Fruit fly (Drosophila melanogaster) whole organism, embryonic: ENCODE measurements around the gene CG1943.

ENCODE experiments used
- Antp ChIP-seq: fragments of 200-800 bp; sonication (Bioruptor generic); optimal IDR thresholded peaks from 3 replicates; lab custom pipeline; 2016; ENCODE audit warnings: missing biosample characterization, missing genetic modification characterization
- C15 ChIP-seq: fragments of 200-800 bp; sonication (Bioruptor generic); IDR thresholded peaks from 3 replicates; pipeline ENCODE4 v1.3.6; 2022; ENCODE audit warnings: missing biosample characterization, missing genetic modification characterization
- CG10366 ChIP-seq: fragments of 200-800 bp; sonication (Bioruptor generic); IDR thresholded peaks from 2 replicates; pipeline ENCODE4 v1.3.6; 2022; ENCODE audit warnings: missing biosample characterization, missing genetic modification characterization
- CG10462 ChIP-seq: fragments of 200-800 bp; sonication (Bioruptor generic); optimal IDR thresholded peaks from 2 replicates; lab custom pipeline; 2016; ENCODE audit warnings: missing biosample characterization, missing genetic modification characterization
- CG11093 ChIP-seq: fragments of 200-800 bp; sonication (Bioruptor generic); IDR thresholded peaks from 3 replicates; pipeline ENCODE4 v1.3.6; 2022; ENCODE audit warnings: missing biosample characterization, missing genetic modification characterization
- CG11456 ChIP-seq: fragments of 200-800 bp; sonication (Bioruptor generic); IDR thresholded peaks from 3 replicates; pipeline ENCODE4 v1.3.6; 2022; ENCODE audit warnings: missing biosample characterization, missing genetic modification characterization
- CG12942 ChIP-seq: fragments of 200-800 bp; sonication (Bioruptor generic); optimal IDR thresholded peaks from 3 replicates; lab custom pipeline; 2016; ENCODE audit warnings: missing biosample characterization, missing genetic modification characterization
- CG13775 ChIP-seq: fragments of 200-800 bp; sonication (Bioruptor generic); optimal IDR thresholded peaks from 3 replicates; lab custom pipeline; 2017; ENCODE audit warnings: missing biosample characterization, mild to moderate bottlenecking, missing genetic modification characterization
- CG14710 ChIP-seq: fragments of 200-800 bp; sonication (Bioruptor generic); optimal IDR thresholded peaks from 3 replicates; lab custom pipeline; 2019; ENCODE audit warnings: missing biosample characterization, mild to moderate bottlenecking, missing genetic modification characterization, moderate library complexity
- CG1792 ChIP-seq: fragments of 200-800 bp; sonication (Bioruptor generic); optimal IDR thresholded peaks from 2 replicates; lab custom pipeline; 2016; ENCODE audit warnings: missing biosample characterization, missing genetic modification characterization
- CG18011 ChIP-seq: fragments of 200-800 bp; sonication (Bioruptor generic); optimal IDR thresholded peaks from 2 replicates; lab custom pipeline; 2017; ENCODE audit warnings: missing biosample characterization, missing genetic modification characterization, mild to moderate bottlenecking, moderate library complexity, missing genotype
- CG18599 ChIP-seq: fragments of 200-800 bp; sonication (Bioruptor generic); optimal IDR thresholded peaks from 3 replicates; lab custom pipeline; 2017; ENCODE audit warnings: missing biosample characterization, missing genetic modification characterization, mild to moderate bottlenecking, moderate library complexity, missing genetic modification reagents
- CG2116 ChIP-seq: fragments of 200-800 bp; sonication (Bioruptor generic); optimal IDR thresholded peaks from 3 replicates; lab custom pipeline; 2018; ENCODE audit warnings: missing biosample characterization, mild to moderate bottlenecking, missing genetic modification characterization
- CG2120 ChIP-seq: fragments of 200-800 bp; sonication (Bioruptor generic); optimal IDR thresholded peaks from 3 replicates; lab custom pipeline; 2016; ENCODE audit warnings: missing biosample characterization, missing genetic modification characterization
- CG30020 ChIP-seq: fragments of 200-800 bp; optimal IDR thresholded peaks from 2 replicates; lab custom pipeline; 2019; ENCODE audit warnings: missing biosample characterization, mild to moderate bottlenecking, missing genetic modification characterization, moderate library complexity
- CG30403 ChIP-seq: fragments of 200-800 bp; sonication (Bioruptor generic); optimal IDR thresholded peaks from 3 replicates; lab custom pipeline; 2016; ENCODE audit warnings: missing biosample characterization, missing genetic modification characterization
- CG3163 ChIP-seq: fragments of 200-800 bp; sonication (Bioruptor generic); optimal IDR thresholded peaks from 3 replicates; lab custom pipeline; 2016; ENCODE audit warnings: missing biosample characterization, missing genetic modification characterization
- CG3407 ChIP-seq: fragments of 200-800 bp; sonication (Bioruptor generic); optimal IDR thresholded peaks from 2 replicates; lab custom pipeline; 2018; ENCODE audit warnings: missing biosample characterization, mild to moderate bottlenecking, missing genetic modification characterization
- CG34422 ChIP-seq: fragments of 200-800 bp; sonication (Bioruptor generic); IDR thresholded peaks from 3 replicates; pipeline ENCODE4 v1.3.6; 2022; ENCODE audit warnings: missing biosample characterization, missing genetic modification characterization
- CG3995 ChIP-seq: fragments of 200-800 bp; sonication (Bioruptor generic); optimal IDR thresholded peaks from 3 replicates; lab custom pipeline; 2016; ENCODE audit warnings: missing biosample characterization, missing genetic modification characterization
- CG43689 ChIP-seq: fragments of 200-800 bp; sonication (Bioruptor generic); IDR thresholded peaks from 2 replicates; pipeline ENCODE4 v1.3.6; 2022; ENCODE audit warnings: missing biosample characterization, missing genetic modification characterization
- CG4404 ChIP-seq: fragments of 200-800 bp; sonication (Bioruptor generic); IDR thresholded peaks from 2 replicates; pipeline ENCODE4 v1.3.6; 2022; ENCODE audit warnings: missing biosample characterization, missing genetic modification characterization
- CG7357 ChIP-seq: fragments of 200-800 bp; sonication (Bioruptor generic); IDR thresholded peaks from 3 replicates; pipeline ENCODE4 v1.3.6; 2022; ENCODE audit warnings: missing biosample characterization, missing genetic modification characterization
- CG7372 ChIP-seq: fragments of 200-800 bp; sonication (Bioruptor generic); IDR thresholded peaks from 2 replicates; pipeline ENCODE4 v1.3.6; 2022; ENCODE audit warnings: missing biosample characterization, missing genetic modification characterization
- CG7745 ChIP-seq: fragments of 200-800 bp; sonication (Bioruptor generic); optimal IDR thresholded peaks from 2 replicates; lab custom pipeline; 2018; ENCODE audit warnings: missing biosample characterization, mild to moderate bottlenecking, missing genetic modification characterization, moderate library complexity
- Deaf1 ChIP-seq: fragments of 200-800 bp; optimal IDR thresholded peaks from 3 replicates; lab custom pipeline; 2019; ENCODE audit warnings: missing biosample characterization, mild to moderate bottlenecking, missing genetic modification characterization, moderate library complexity
- Doc3 ChIP-seq: fragments of 200-800 bp; sonication (Bioruptor generic); IDR thresholded peaks from 3 replicates; pipeline ENCODE4 v1.3.6; 2022; ENCODE audit warnings: missing biosample characterization, missing genetic modification characterization; ENCODE audit not compliant: partially characterized antibody
- Dp ChIP-seq: fragments of 200-800 bp; sonication (Bioruptor generic); optimal IDR thresholded peaks from 2 replicates; lab custom pipeline; 2018; ENCODE audit warnings: missing biosample characterization, mild to moderate bottlenecking, missing genetic modification characterization, moderate library complexity
- Ets97D ChIP-seq: fragments of 200-800 bp; sonication (Bioruptor generic); optimal IDR thresholded peaks from 3 replicates; lab custom pipeline; 2016; ENCODE audit warnings: missing biosample characterization, missing genetic modification characterization
- Hey ChIP-seq: fragments of 200-800 bp; sonication (Bioruptor generic); optimal IDR thresholded peaks from 3 replicates; lab custom pipeline; 2018; ENCODE audit warnings: missing biosample characterization, mild to moderate bottlenecking, missing genetic modification characterization
- Lim3 ChIP-seq: fragments of 200-800 bp; sonication (Bioruptor generic); IDR thresholded peaks from 2 replicates; pipeline ENCODE4 v1.3.6; 2022; ENCODE audit warnings: missing biosample characterization, missing genetic modification characterization
- Sry-β ChIP-seq: fragments of 200-800 bp; sonication (Bioruptor generic); optimal IDR thresholded peaks from 2 replicates; lab custom pipeline; 2018; ENCODE audit warnings: missing biosample characterization, mild to moderate bottlenecking, missing genetic modification characterization, moderate library complexity
- abd-A ChIP-seq: fragments of 200-800 bp; sonication (Bioruptor generic); optimal IDR thresholded peaks from 3 replicates; lab custom pipeline; 2019; ENCODE audit warnings: missing biosample characterization, mild to moderate bottlenecking, missing genetic modification characterization, moderate library complexity
- amos ChIP-seq: fragments of 200-800 bp; sonication (Bioruptor generic); IDR thresholded peaks from 2 replicates; pipeline ENCODE4 v1.3.6; 2022; ENCODE audit warnings: missing biosample characterization, missing genetic modification characterization; ENCODE audit not compliant: partially characterized antibody
- aop ChIP-seq: fragments of 200-800 bp; sonication (Bioruptor generic); IDR thresholded peaks from 2 replicates; pipeline ENCODE4 v1.3.6; 2022; ENCODE audit warnings: missing biosample characterization, missing genetic modification characterization
- ap ChIP-seq: fragments of 200-800 bp; sonication (Bioruptor generic); IDR thresholded peaks from 2 replicates; pipeline ENCODE4 v1.3.6; 2022; ENCODE audit warnings: missing biosample characterization, missing genetic modification characterization
- ase ChIP-seq: fragments of 200-800 bp; sonication (Bioruptor generic); IDR thresholded peaks from 3 replicates; pipeline ENCODE4 v1.3.6; 2022; ENCODE audit warnings: missing biosample characterization, missing genetic modification characterization
- bowl ChIP-seq: fragments of 200-800 bp; sonication (Bioruptor generic); IDR thresholded peaks from 2 replicates; pipeline ENCODE4 v1.3.6; 2022; ENCODE audit warnings: missing biosample characterization, missing genetic modification characterization
- crol ChIP-seq: fragments of 200-800 bp; sonication (Bioruptor generic); IDR thresholded peaks from 2 replicates; pipeline ENCODE4 v1.3.6; 2022; ENCODE audit warnings: missing biosample characterization, missing genetic modification characterization
- dimm ChIP-seq: fragments of 200-800 bp; sonication (Bioruptor generic); IDR thresholded peaks from 2 replicates; pipeline ENCODE4 v1.3.6; 2022; ENCODE audit warnings: missing biosample characterization, missing genetic modification characterization
- dmrt11E ChIP-seq: fragments of 200-800 bp; sonication (Bioruptor generic); optimal IDR thresholded peaks from 3 replicates; lab custom pipeline; 2018; ENCODE audit warnings: missing biosample characterization, mild to moderate bottlenecking, missing genetic modification characterization, moderate library complexity
- fd96Cb ChIP-seq: fragments of 200-800 bp; sonication (Bioruptor generic); optimal IDR thresholded peaks from 2 replicates; lab custom pipeline; 2018; ENCODE audit warnings: missing biosample characterization, mild to moderate bottlenecking, missing genetic modification characterization, moderate library complexity
- grau ChIP-seq: fragments of 200-800 bp; optimal IDR thresholded peaks from 3 replicates; lab custom pipeline; 2019; ENCODE audit warnings: missing biosample characterization, mild to moderate bottlenecking, missing genetic modification characterization, moderate library complexity
- h ChIP-seq: fragments of >200 bp; optimal IDR thresholded peaks from 2 replicates; lab custom pipeline; 2017
- inv ChIP-seq: fragments of 200-800 bp; sonication (Bioruptor generic); IDR thresholded peaks from 2 replicates; pipeline ENCODE4 v1.3.6; 2022; ENCODE audit warnings: missing biosample characterization, missing genetic modification characterization; ENCODE audit not compliant: partially characterized antibody
- lilli ChIP-seq: fragments of 200-800 bp; sonication (Bioruptor generic); optimal IDR thresholded peaks from 3 replicates; lab custom pipeline; 2016; ENCODE audit warnings: missing biosample characterization, missing genetic modification characterization
- maf-S ChIP-seq: fragments of 200-800 bp; sonication (Bioruptor generic); optimal IDR thresholded peaks from 2 replicates; lab custom pipeline; 2016; ENCODE audit warnings: missing biosample characterization, missing genetic modification characterization
- mam ChIP-seq: fragments of 200-800 bp; sonication (Bioruptor generic); optimal IDR thresholded peaks from 3 replicates; lab custom pipeline; 2016; ENCODE audit warnings: missing biosample characterization, missing genetic modification characterization
- onecut ChIP-seq: fragments of 200-800 bp; sonication (Bioruptor generic); IDR thresholded peaks from 2 replicates; pipeline ENCODE4 v1.3.6; 2022; ENCODE audit warnings: missing biosample characterization, missing genetic modification characterization
- sna ChIP-seq: fragments of 200-800 bp; sonication (Bioruptor generic); IDR thresholded peaks from 2 replicates; pipeline ENCODE4 v1.3.6; 2022; ENCODE audit warnings: missing biosample characterization, missing genetic modification characterization; ENCODE audit not compliant: partially characterized antibody
- sob ChIP-seq: fragments of 200-800 bp; sonication (Bioruptor generic); IDR thresholded peaks from 2 replicates; pipeline ENCODE4 v1.3.6; 2022; ENCODE audit warnings: missing biosample characterization, missing genetic modification characterization
- tgo ChIP-seq: fragments of 200-800 bp; sonication (Bioruptor generic); IDR thresholded peaks from 3 replicates; pipeline ENCODE4 v1.3.6; 2022; ENCODE audit warnings: missing biosample characterization, missing genetic modification characterization
- zfh2 ChIP-seq: fragments of 200-800 bp; sonication (Bioruptor generic); optimal IDR thresholded peaks from 2 replicates; lab custom pipeline; 2016; ENCODE audit warnings: missing biosample characterization, missing genetic modification characterization

CG1943 gene

DNA sequence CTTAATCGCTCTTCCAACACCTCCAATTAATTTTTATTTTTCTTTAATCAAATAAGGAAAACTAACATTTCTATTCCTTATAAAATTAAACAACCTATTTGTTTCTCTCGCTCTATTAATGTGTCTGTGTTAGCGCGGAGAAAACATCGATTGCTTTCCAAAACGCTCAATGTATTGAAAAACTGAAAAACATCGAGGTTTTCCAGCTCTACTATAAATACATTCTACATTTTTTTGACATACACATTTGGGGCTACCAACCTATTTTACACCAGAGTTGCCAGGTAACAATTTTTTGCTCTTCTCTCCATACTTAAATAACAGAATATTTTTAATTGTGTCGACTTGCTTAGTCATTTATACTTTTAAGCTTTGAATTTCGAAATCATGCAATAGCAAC, 17.2 kb downstream of the CG1943 start (continued):
- TF ChIP-seq crol (GFP tag; lab: Robert Waterston, UW): no peak
- TF ChIP-seq fd96Cb: no peak
- peak; percentile 71; the same call in 2 of the 3 replicates for TF ChIP-seq Doc3 (GFP tag; lab: Robert Waterston, UW)
- no peak for TF ChIP-seq aop (GFP tag; lab: Robert Waterston, UW)
- TF ChIP-seq CG7745 (tag; lab: Kevin White, UChicago): no peak
- peak; percentile 37 for TF ChIP-seq Dp (GFP tag; lab: Kevin White, UChicago)
- no peak for TF ChIP-seq tgo
- TF ChIP-seq Deaf1 (tag; lab: Kevin White, UChicago): no peak
- TF ChIP-seq CG18599: no peak
- TF ChIP-seq h (lab: Kevin White, UChicago): no peak
- no peak for TF ChIP-seq maf-S
- peak; percentile 20; the same call in 1 of the 3 replicates for TF ChIP-seq CG34422
- peak; percentile 57 for TF ChIP-seq CG30020
- TF ChIP-seq ap (GFP tag; lab: Robert Waterston, UW): no peak
- peak; percentile 58 for TF ChIP-seq CG2120 (GFP tag; lab: Kevin White, UChicago)
- TF ChIP-seq CG1792 (GFP tag; lab: Kevin White, UChicago): no peak
- no peak for TF ChIP-seq dimm (GFP tag; lab: Robert Waterston, UW)
- TF ChIP-seq CG3163: peak; percentile 38
- TF ChIP-seq amos: peak; percentile 81
- TF ChIP-seq bowl: no peak
- TF ChIP-seq onecut: no peak
- no peak for TF ChIP-seq CG3407 (GFP tag; lab: Kevin White, UChicago)
- TF ChIP-seq CG13775 (GFP tag; lab: Kevin White, UChicago): peak; percentile 3
- peak; percentile 40 for TF ChIP-seq grau (tag; lab: Kevin White, UChicago)
- TF ChIP-seq CG14710 (tag; lab: Kevin White, UChicago): peak; percentile 71
- peak; percentile 2 for TF ChIP-seq CG3995
- peak; percentile 23 for TF ChIP-seq CG10462 (GFP tag; lab: Kevin White, UChicago)
- TF ChIP-seq CG11093 (GFP tag; lab: Robert Waterston, UW): no peak
- peak; percentile 72 for TF ChIP-seq CG2116 (GFP tag; lab: Kevin White, UChicago)
- TF ChIP-seq Hey (tag; lab: Kevin White, UChicago): no peak
- TF ChIP-seq lilli (GFP tag; lab: Kevin White, UChicago): peak; percentile 59
- TF ChIP-seq CG30403 (GFP tag; lab: Kevin White, UChicago): peak; percentile 57
- no peak for TF ChIP-seq CG43689 (GFP tag; lab: Robert Waterston, UW)
- TF ChIP-seq dmrt11E (tag; lab: Kevin White, UChicago): peak; percentile 20
- no peak for TF ChIP-seq C15 (GFP tag; lab: Robert Waterston, UW)
- TF ChIP-seq sna (GFP tag; lab: Robert Waterston, UW): peak; percentile 44
- TF ChIP-seq Ets97D (GFP tag; lab: Kevin White, UChicago): peak; percentile 73
- TF ChIP-seq CG12942 (GFP tag; lab: Kevin White, UChicago): no peak
- TF ChIP-seq zfh2 (GFP tag; lab: Kevin White, UChicago): peak; percentile 27
- TF ChIP-seq CG10366 (GFP tag; lab: Robert Waterston, UW): no peak
- no peak for TF ChIP-seq CG7357
- TF ChIP-seq mam: peak; percentile 47
- TF ChIP-seq Lim3: no peak
- no peak for TF ChIP-seq sob (GFP tag; lab: Robert Waterston, UW)
- TF ChIP-seq CG18011 (GFP tag; lab: Kevin White, UChicago): no peak
- peak; percentile 44 for TF ChIP-seq inv (GFP tag; lab: Robert Waterston, UW)
- no peak for TF ChIP-seq ase
- no peak for TF ChIP-seq Antp (GFP tag; lab: Kevin White, UChicago)
- TF ChIP-seq Sry-β (GFP tag; lab: Kevin White, UChicago): no peak
- no peak for TF ChIP-seq CG7372
- TF ChIP-seq CG11456 (GFP tag; lab: Robert Waterston, UW): no peak
- no peak for TF ChIP-seq abd-A (tag; lab: Kevin White, UChicago)
- TF ChIP-seq CG4404 (GFP tag; lab: Robert Waterston, UW): no peak
